Fruit fly (Drosophila melanogaster) whole organism, prepupa: ENCODE data around the gene CG45002.

ENCODE experiments used
- CG11762 ChIP-seq: fragments of 200-800 bp; sonication (Bioruptor generic); optimal IDR thresholded peaks from 3 replicates; lab custom pipeline; 2016; ENCODE audit warnings: missing biosample characterization, missing genetic modification characterization; ENCODE audit not compliant: insufficient read depth
- CG15336 ChIP-seq: fragments of 200-800 bp; sonication (Bioruptor generic); IDR thresholded peaks from 2 replicates; pipeline ENCODE4 v1.3.6; 2022; ENCODE audit warnings: missing biosample characterization, missing genetic modification characterization
- CG1621 ChIP-seq: fragments of 200-800 bp; sonication (Bioruptor generic); optimal IDR thresholded peaks from 3 replicates; lab custom pipeline; 2018; ENCODE audit warnings: missing biosample characterization, mild to moderate bottlenecking, missing genetic modification characterization
- CG16779 ChIP-seq: fragments of 200-800 bp; sonication (Bioruptor generic); optimal IDR thresholded peaks from 3 replicates; lab custom pipeline; 2017; ENCODE audit warnings: missing biosample characterization, mild to moderate bottlenecking, missing genetic modification characterization
- CG3032 ChIP-seq: fragments of 200-800 bp; optimal IDR thresholded peaks from 2 replicates; lab custom pipeline; 2019; ENCODE audit warnings: missing biosample characterization, mild to moderate bottlenecking, missing genetic modification characterization, moderate library complexity
- CG31627 ChIP-seq: fragments of 200-800 bp; sonication (Bioruptor generic); optimal IDR thresholded peaks from 3 replicates; lab custom pipeline; 2016; ENCODE audit warnings: missing biosample characterization, missing genetic modification characterization
- CG32006 ChIP-seq: fragments of 200-800 bp; sonication (Bioruptor generic); optimal IDR thresholded peaks from 3 replicates; lab custom pipeline; 2017; ENCODE audit warnings: missing biosample characterization, mild to moderate bottlenecking, missing genetic modification characterization
- CG34406 ChIP-seq: fragments of 200-800 bp; sonication (Bioruptor generic); optimal IDR thresholded peaks from 3 replicates; lab custom pipeline; 2016; ENCODE audit warnings: missing biosample characterization, missing genetic modification characterization
- CG3919 ChIP-seq: fragments of 200-800 bp; sonication (Bioruptor generic); optimal IDR thresholded peaks from 3 replicates; lab custom pipeline; 2016; ENCODE audit warnings: missing biosample characterization, missing genetic modification characterization
- CG4318 ChIP-seq: fragments of 200-800 bp; sonication (Bioruptor generic); optimal IDR thresholded peaks from 3 replicates; lab custom pipeline; 2017; ENCODE audit warnings: missing biosample characterization, mild to moderate bottlenecking, missing genetic modification characterization
- CG6276 ChIP-seq: fragments of 200-800 bp; sonication (Bioruptor generic); optimal IDR thresholded peaks from 2 replicates; lab custom pipeline; 2017; ENCODE audit warnings: missing biosample characterization, mild to moderate bottlenecking, missing genetic modification characterization
- CG6792 ChIP-seq: fragments of 200-800 bp; sonication (Bioruptor generic); optimal IDR thresholded peaks from 3 replicates; lab custom pipeline; 2016; ENCODE audit warnings: missing biosample characterization, missing genetic modification characterization
- CG6808 ChIP-seq: fragments of 200-800 bp; sonication (Bioruptor generic); optimal IDR thresholded peaks from 3 replicates; lab custom pipeline; 2017; ENCODE audit warnings: missing biosample characterization, missing genetic modification characterization, mild to moderate bottlenecking, moderate library complexity, missing genetic modification reagents
- CG6854 ChIP-seq: fragments of 200-800 bp; sonication (Bioruptor generic); optimal IDR thresholded peaks from 2 replicates; lab custom pipeline; 2017; ENCODE audit warnings: missing biosample characterization, mild to moderate bottlenecking, missing genetic modification characterization
- CG8119 ChIP-seq: fragments of 200-800 bp; sonication (Bioruptor generic); IDR thresholded peaks from 3 replicates; pipeline ENCODE4 v1.3.6; 2022; ENCODE audit warnings: missing biosample characterization, missing genetic modification characterization
- CG8319 ChIP-seq: fragments of 200-800 bp; sonication (Bioruptor generic); optimal IDR thresholded peaks from 3 replicates; lab custom pipeline; 2016; ENCODE audit warnings: missing biosample characterization, missing genetic modification characterization
- Eip78C ChIP-seq: fragments of 200-800 bp; sonication (Bioruptor generic); peaks from one replicate; lab custom pipeline; 2016; ENCODE audit warnings: missing biosample characterization, missing genetic modification characterization
- Eip93F ChIP-seq: fragments of 200-800 bp; sonication (Bioruptor generic); optimal IDR thresholded peaks from 2 replicates; lab custom pipeline; 2016; ENCODE audit warnings: missing biosample characterization, mild to moderate bottlenecking, missing genetic modification characterization
- Ets21C ChIP-seq: fragments of 200-800 bp; sonication (Bioruptor generic); optimal IDR thresholded peaks from 3 replicates; lab custom pipeline; 2016; ENCODE audit warnings: missing biosample characterization, missing genetic modification characterization
- Ets96B ChIP-seq: fragments of 200-800 bp; optimal IDR thresholded peaks from 2 replicates; lab custom pipeline; 2019; ENCODE audit warnings: missing biosample characterization, mild to moderate bottlenecking, missing genetic modification characterization, moderate library complexity
- Gug ChIP-seq: fragments of 200-800 bp; sonication (Bioruptor generic); IDR thresholded peaks from 2 replicates; pipeline ENCODE4 v1.3.6; 2022; ENCODE audit warnings: missing biosample characterization, missing genetic modification characterization
- Hr38 ChIP-seq: sonication (Bioruptor generic); optimal IDR thresholded peaks from 2 replicates; lab custom pipeline; 2016; ENCODE audit warnings: missing biosample characterization, missing genetic modification characterization
- Hr39 ChIP-seq: fragments of 200-800 bp; sonication (Bioruptor generic); optimal IDR thresholded peaks from 2 replicates; lab custom pipeline; 2016; ENCODE audit warnings: missing biosample characterization, missing genetic modification characterization
- Sox102F ChIP-seq: fragments of 200-800 bp; sonication (Bioruptor generic); optimal IDR thresholded peaks from 2 replicates; lab custom pipeline; 2016; ENCODE audit warnings: missing biosample characterization, mild to moderate bottlenecking, missing genetic modification characterization
- Sox15 ChIP-seq: fragments of 200-800 bp; sonication (Bioruptor generic); optimal IDR thresholded peaks from 3 replicates; lab custom pipeline; 2016; ENCODE audit warnings: missing biosample characterization, missing genetic modification characterization
- achi ChIP-seq: fragments of 200-800 bp; sonication (Bioruptor generic); optimal IDR thresholded peaks from 3 replicates; lab custom pipeline; 2016; ENCODE audit warnings: missing biosample characterization, missing genetic modification characterization
- cyc ChIP-seq: fragments of 200-800 bp; sonication (Bioruptor generic); optimal IDR thresholded peaks from 3 replicates; lab custom pipeline; 2016; ENCODE audit warnings: missing biosample characterization, missing genetic modification characterization
- dac ChIP-seq: fragments of 200-800 bp; sonication (Bioruptor generic); optimal IDR thresholded peaks from 2 replicates; lab custom pipeline; 2017; ENCODE audit warnings: missing biosample characterization, mild to moderate bottlenecking, missing genetic modification characterization
- fd59A ChIP-seq: fragments of 200-800 bp; sonication (Bioruptor generic); optimal IDR thresholded peaks from 2 replicates; lab custom pipeline; 2017; ENCODE audit warnings: missing biosample characterization, mild to moderate bottlenecking, missing genetic modification characterization, missing genetic modification reagents
- fd85E ChIP-seq: fragments of 200-800 bp; sonication (Bioruptor generic); optimal IDR thresholded peaks from 3 replicates; lab custom pipeline; 2016; ENCODE audit warnings: missing biosample characterization, missing genetic modification characterization
- fkh ChIP-seq: fragments of 200-800 bp; sonication (Bioruptor generic); optimal IDR thresholded peaks from 3 replicates; lab custom pipeline; 2017; ENCODE audit warnings: missing biosample characterization, mild to moderate bottlenecking, missing genetic modification characterization, moderate library complexity
- ss ChIP-seq, 2 experiments: fragments of 200-800 bp; sonication (Bioruptor generic); optimal IDR thresholded peaks; 2 replicates in 1 of 2; 3 replicates in 1 of 2; lab custom pipeline; 2017 to 2018; ENCODE audit warnings: mild to moderate bottlenecking in 2 of 2, missing biosample characterization in 2 of 2, missing genetic modification characterization in 2 of 2, moderate library complexity in 1 of 2
- svp ChIP-seq: fragments of 200-800 bp; sonication (Bioruptor generic); peaks from one replicate; lab custom pipeline; 2016; ENCODE audit warnings: missing biosample characterization, missing genetic modification characterization
- vri ChIP-seq: fragments of 200-800 bp; sonication (Bioruptor generic); optimal IDR thresholded peaks from 3 replicates; lab custom pipeline; 2016; ENCODE audit warnings: missing biosample characterization, mild to moderate bottlenecking, missing genetic modification characterization

CG45002 gene

dm6 chrX:16930465-16931286, 135.9 kb downstream of the CG45002 start (continued):
- TF ChIP-seq Hr38 (no peak), CG6854 (peak; percentile 58), Ets96B (tag; lab: Kevin White, UChicago) (peak; percentile 70), CG3919 (peak; percentile 78), CG3032 (tag; lab: Kevin White, UChicago) (peak; percentile 73), cyc (GFP tag; lab: Kevin White, UChicago) (peak; percentile 54), CG32006 (GFP tag; lab: Kevin White, UChicago) (peak; percentile 75), CG4318 (GFP tag; lab: Kevin White, UChicago) (peak; percentile 43), achi (GFP tag; lab: Kevin White, UChicago) (peak; percentile 58), Gug (GFP tag; lab: Robert Waterston, UW) (peak; percentile 69), ss (GFP tag; optimal IDR thresholded peaks at IDR 0.05; lab: Kevin White, UChicago) (peak; percentile 57 to 79), CG6276 (peak; percentile 69), Hr39 (peak; percentile 36), fd85E (GFP tag; lab: Kevin White, UChicago) (no peak), vri (peak; percentile 16), fd59A (GFP tag; lab: Kevin White, UChicago) (peak; percentile 69), CG6792 (peak; percentile 58), CG8319 (GFP tag; lab: Kevin White, UChicago) (peak; percentile 3), CG34406 (GFP tag; lab: Kevin White, UChicago) (peak; percentile 65), CG16779 (tag; lab: Kevin White, UChicago) (peak; percentile 54), Sox15 (GFP tag; lab: Kevin White, UChicago) (no peak), CG31627 (GFP tag; lab: Kevin White, UChicago) (peak; percentile 39), CG1621 (tag; lab: Kevin White, UChicago) (peak; percentile 43), CG6808 (peak; percentile 62)

- TF ChIP-seq CG1621 (tag; lab: Kevin White, UChicago) (no peak), Ets21C (GFP tag; lab: Kevin White, UChicago) (no peak), CG8119 (GFP tag; lab: Robert Waterston, UW) (no peak)
Observed at dm6 chrX:16926726-16927125, 139.8 kb downstream of the CG45002 start.

dm6 chrX:16924069-16924721, 142.3 kb downstream of the CG45002 start:
- no peak for TF ChIP-seq Eip93F (GFP tag; lab: Kevin White, UChicago)
- peak; percentile 66 for TF ChIP-seq svp
- TF ChIP-seq CG15336 (GFP tag; lab: Robert Waterston, UW): no peak
- no peak for TF ChIP-seq dac
- no peak for TF ChIP-seq CG1621 (tag; lab: Kevin White, UChicago)
- TF ChIP-seq fd85E (GFP tag; lab: Kevin White, UChicago): no peak
- TF ChIP-seq Eip78C (GFP tag; lab: Kevin White, UChicago): peak; percentile 38
- no peak for TF ChIP-seq achi (GFP tag; lab: Kevin White, UChicago)
- no peak for TF ChIP-seq Sox102F (GFP tag; lab: Kevin White, UChicago)

dm6 chrX:16923503-16923902, 143.0 kb downstream of the CG45002 start:
- TF ChIP-seq Eip78C (GFP tag; lab: Kevin White, UChicago) (peak; percentile 29), CG11762 (GFP tag; lab: Kevin White, UChicago) (no peak), svp (peak; percentile 62), Ets96B (tag; lab: Kevin White, UChicago) (no peak), Hr39 (no peak), fkh (peak; percentile 2)
